Fruit fly (Drosophila melanogaster) whole organism, pupa: Measurements from ENCODE around the gene Bcat.

Source experiments
- CG10348 ChIP-seq: fragments of 200-800 bp; sonication (Bioruptor generic); IDR thresholded peaks from 2 replicates; pipeline ENCODE4 v1.3.6; 2022; ENCODE audit warnings: missing biosample characterization, missing genetic modification characterization
- CG13204 ChIP-seq: fragments of 200-800 bp; sonication (Bioruptor generic); optimal IDR thresholded peaks from 2 replicates; lab custom pipeline; 2018; ENCODE audit warnings: missing biosample characterization, mild to moderate bottlenecking, missing genetic modification characterization, moderate library complexity
- CG17806 ChIP-seq: fragments of 200-800 bp; sonication (Bioruptor generic); optimal IDR thresholded peaks from 2 replicates; lab custom pipeline; 2018; ENCODE audit warnings: missing biosample characterization, mild to moderate bottlenecking, missing genetic modification characterization, moderate library complexity
- CG4496 ChIP-seq: fragments of 200-800 bp; sonication (Bioruptor generic); IDR thresholded peaks from 3 replicates; pipeline ENCODE4 v1.3.6; 2022; ENCODE audit warnings: missing biosample characterization, missing genetic modification characterization
- D1 ChIP-seq: fragments of 200-800 bp; sonication (Bioruptor generic); optimal IDR thresholded peaks from 2 replicates; lab custom pipeline; 2018; ENCODE audit warnings: missing biosample characterization, mild to moderate bottlenecking, missing genetic modification characterization, moderate library complexity
- EcR ChIP-seq: fragments of 200-800 bp; sonication (Bioruptor generic); optimal IDR thresholded peaks from 3 replicates; lab custom pipeline; 2019; ENCODE audit warnings: missing biosample characterization, missing genetic modification characterization, mild to moderate bottlenecking, moderate library complexity, missing genetic modification reagents
- Ets98B ChIP-seq: fragments of 200-800 bp; sonication (Bioruptor generic); IDR thresholded peaks from 2 replicates; pipeline ENCODE4 v1.3.6; 2022; ENCODE audit warnings: missing biosample characterization, missing genetic modification characterization
- Pif1A ChIP-seq: fragments of 200-800 bp; sonication (Bioruptor generic); optimal IDR thresholded peaks from 3 replicates; lab custom pipeline; 2016; ENCODE audit warnings: missing biosample characterization, missing genetic modification characterization
- Pif1B ChIP-seq: fragments of 200-800 bp; sonication (Bioruptor generic); optimal IDR thresholded peaks from 3 replicates; lab custom pipeline; 2016; ENCODE audit warnings: missing biosample characterization, missing genetic modification characterization
- Snoo ChIP-seq: fragments of 200-800 bp; sonication (Bioruptor generic); optimal IDR thresholded peaks from 3 replicates; lab custom pipeline; 2017; ENCODE audit warnings: missing biosample characterization, mild to moderate bottlenecking, missing genetic modification characterization, inconsistent platforms
- gl ChIP-seq: fragments of 200-800 bp; sonication (Bioruptor generic); optimal IDR thresholded peaks from 2 replicates; lab custom pipeline; 2018; ENCODE audit warnings: missing biosample characterization, mild to moderate bottlenecking, missing genetic modification characterization
- rn ChIP-seq: fragments of 200-800 bp; sonication (Bioruptor generic); IDR thresholded peaks from 2 replicates; pipeline ENCODE4 v1.3.6; 2022; ENCODE audit warnings: missing biosample characterization, missing genetic modification characterization

- peak; percentile 85 for TF ChIP-seq CG4496 (GFP tag; lab: Robert Waterston, UW)
- peak; percentile 67 for TF ChIP-seq Pif1A (GFP tag; lab: Kevin White, UChicago)
- peak; percentile 4 for TF ChIP-seq EcR
- TF ChIP-seq gl (tag; lab: Kevin White, UChicago) = peak; percentile 54
- TF ChIP-seq Ets98B = peak; percentile 79
- TF ChIP-seq Snoo (tag; lab: Kevin White, UChicago) = peak; percentile 83
- peak; percentile 81 for TF ChIP-seq Pif1B (GFP tag; lab: Kevin White, UChicago)
- peak; percentile 54 for TF ChIP-seq D1 (tag; lab: Kevin White, UChicago)
- peak; percentile 47; the same call in 1 of the 2 replicates for TF ChIP-seq rn
- peak; percentile 84 for TF ChIP-seq CG17806 (tag; lab: Kevin White, UChicago)
- peak; percentile 59 for TF ChIP-seq CG13204 (GFP tag; lab: Kevin White, UChicago)
- no peak for TF ChIP-seq CG10348 (GFP tag; lab: Robert Waterston, UW)
These were observed 23.2 kb upstream of the Bcat start for dm6 chrX:13373239-13374153.
